Worm (Caenorhabditis elegans) whole organism, L1 larva: ENCODE results near the gene F13H10.3.

Source experiments
- aly-2 ChIP-seq: fragments of 150-350 bp; optimal IDR thresholded peaks from 2 replicates; lab custom pipeline; 2014; ENCODE audit warnings: missing biosample characterization, missing genetic modification characterization
- ces-1 ChIP-seq: fragments of 150-350 bp; optimal IDR thresholded peaks from 2 replicates; lab custom pipeline; 2014; ENCODE audit warnings: missing biosample characterization, missing genetic modification reagents, missing genetic modification characterization
- dsc-1 ChIP-seq: sonication (generic microtip); optimal IDR thresholded peaks from 2 replicates; lab custom pipeline; 2016; ENCODE audit warnings: mild to moderate bottlenecking, missing genetic modification characterization, missing compliant biosample characterization
- elt-2 ChIP-seq: sonication (generic microtip); optimal IDR thresholded peaks from 2 replicates; lab custom pipeline; 2016; ENCODE audit warnings: missing genetic modification characterization, mild to moderate bottlenecking, inconsistent platforms, missing compliant biosample characterization, missing genetic modification reagents
- lin-15B ChIP-seq: fragments of 150-350 bp; sonication (generic microtip); optimal IDR thresholded peaks from 3 replicates; lab custom pipeline; 2014; ENCODE audit warnings: missing biosample characterization, missing genetic modification characterization
- lin-39 ChIP-seq: fragments of 150-350 bp; optimal IDR thresholded peaks from 2 replicates; lab custom pipeline; 2014; ENCODE audit warnings: missing biosample characterization, missing genetic modification reagents, missing genetic modification characterization
- nhr-237 ChIP-seq: fragments of 150-350 bp; optimal IDR thresholded peaks from 2 replicates; lab custom pipeline; 2014; ENCODE audit warnings: missing biosample characterization, missing genetic modification characterization
- unc-62 ChIP-seq: fragments of 150-350 bp; optimal IDR thresholded peaks from 2 replicates; lab custom pipeline; 2014; ENCODE audit warnings: missing biosample characterization, missing genetic modification reagents, missing genetic modification characterization
- vab-15 ChIP-seq: sonication (generic microtip); optimal IDR thresholded peaks from 2 replicates; lab custom pipeline; 2017; ENCODE audit warnings: missing genotype, mild to moderate bottlenecking, missing genetic modification characterization, missing compliant biosample characterization
- ztf-11 ChIP-seq, 2 experiments: sonication (generic microtip); optimal IDR thresholded peaks; 2 replicates each; lab custom pipeline; 2016 to 2017; ENCODE audit warnings: missing genetic modification characterization in 2 of 2, missing biosample characterization in 1 of 2, missing compliant biosample characterization in 1 of 2

DNA sequence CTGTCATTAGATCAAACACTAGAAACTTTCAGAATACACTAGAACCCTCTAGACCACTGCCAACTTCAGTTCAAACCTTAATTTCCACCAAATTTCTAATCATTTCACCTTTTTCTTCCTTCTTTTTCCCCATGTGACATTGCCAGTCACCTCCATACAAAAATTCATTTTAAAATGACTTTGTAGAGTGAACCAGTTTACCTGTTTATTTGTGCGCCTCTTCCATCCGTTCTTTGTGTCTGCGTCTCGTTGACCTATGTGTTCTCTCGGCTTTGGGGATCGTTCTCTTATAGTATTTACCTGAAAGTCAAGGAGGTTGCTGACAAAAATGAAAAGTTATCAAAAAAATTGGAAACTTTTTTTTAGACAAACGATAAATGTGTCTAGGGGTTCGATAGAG lies 35.1 kb downstream of the F13H10.3 start:
- no peak for TF ChIP-seq aly-2 (tag; lab: Kevin White, UChicago)
- no peak for TF ChIP-seq dsc-1
- no peak for TF ChIP-seq ztf-11 (tag; optimal IDR thresholded peaks at IDR 0.05; lab: Kevin White, UChicago)
- no peak for TF ChIP-seq elt-2
- TF ChIP-seq nhr-237 (tag; lab: Kevin White, UChicago): no peak
- no peak for TF ChIP-seq lin-39 (tag; lab: Kevin White, UChicago)
- TF ChIP-seq vab-15 (tag; lab: Kevin White, UChicago): no peak
- no peak for TF ChIP-seq lin-15B (tag; lab: Kevin White, UChicago)
- TF ChIP-seq unc-62 (GFP tag; lab: Kevin White, UChicago): no peak
- TF ChIP-seq ces-1 (GFP tag; lab: Kevin White, UChicago): no peak
